Worm (Caenorhabditis elegans) whole organism, young adult: ENCODE measurements around the gene K12H6.10.

Experiments used
- pbrm-1 ChIP-seq: fragments of 200-800 bp; sonication (Bioruptor generic); IDR thresholded peaks from 2 replicates; pipeline ENCODE4 v1.3.6; 2022; ENCODE audit warnings: missing genetic modification reagents, missing genetic modification characterization, missing compliant biosample characterization
- sea-2 ChIP-seq: fragments of 200-800 bp; sonication (Bioruptor generic); IDR thresholded peaks from 2 replicates; pipeline ENCODE4 v1.3.6; 2022; ENCODE audit warnings: missing genetic modification characterization, missing compliant biosample characterization

DNA sequence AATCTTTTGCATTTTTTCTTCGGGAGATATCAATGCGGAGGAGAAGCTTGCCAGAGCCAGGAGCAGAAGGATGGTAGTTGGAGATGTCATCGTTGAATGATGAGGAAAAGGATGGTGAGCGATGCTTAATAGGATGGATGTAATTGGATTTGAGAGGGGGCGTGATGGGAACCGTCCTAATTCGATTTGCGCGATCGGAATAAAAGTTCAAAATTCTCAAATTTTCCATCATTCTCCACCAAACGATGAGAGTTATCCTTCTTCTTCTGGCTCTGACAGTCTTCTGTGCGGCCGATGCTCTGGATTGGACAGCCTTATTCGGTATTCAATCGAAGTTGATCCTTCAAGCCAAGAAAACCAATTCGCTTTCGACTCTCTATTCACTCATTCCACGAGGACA lies 1.5 kb downstream of the K12H6.10 start, which contains the start of the genes K12H6.4 and K12H6.9:
- TF ChIP-seq sea-2 (GFP tag; lab: Robert Waterston, UW) (no peak), pbrm-1 (GFP tag; lab: Robert Waterston, UW) (no peak)
